Worm (Caenorhabditis elegans): ENCODE measurements around the gene Y37D8A.4.

DNA sequence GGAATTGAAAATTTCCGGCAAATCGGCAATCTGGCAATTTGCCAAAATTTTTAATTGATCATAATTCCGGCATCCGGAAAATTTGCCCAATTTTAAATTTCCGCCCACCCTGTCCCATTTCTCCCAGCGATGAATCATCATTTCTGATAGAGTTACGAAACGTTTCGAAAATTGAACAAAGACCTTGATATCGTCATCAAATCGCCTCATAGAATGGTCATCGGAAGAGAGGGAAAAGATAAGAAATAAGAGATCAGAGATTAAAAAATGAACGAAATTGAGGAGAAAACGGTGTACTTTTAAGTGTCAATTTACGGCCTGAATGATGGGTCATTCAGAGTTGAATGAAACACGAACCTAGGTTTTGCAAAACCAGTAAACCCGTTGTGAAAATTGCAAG lies 8.9 kb upstream of the Y37D8A.4 start:
- TF ChIP-seq ceh-62 (tag; optimal IDR thresholded peaks at IDR 0.05) (no peak), unc-39 (tag; optimal IDR thresholded peaks at IDR 0.05) (no peak), aha-1 (tag) (peak; percentile 55), lsy-2 (tag; optimal IDR thresholded peaks at IDR 0.05) (no peak), nhr-42 (GFP tag; IDR thresholded peaks at IDR 0.05) (no peak), snpc-4 (tag; optimal IDR thresholded peaks at IDR 0.05) (no peak)

Data from whole organism, L4 larva.